Fruit fly (Drosophila melanogaster) whole organism, wandering third instar larva: ENCODE results near the gene B9d1.

Experiments
- Abd-B ChIP-seq: fragments of >200 bp; optimal IDR thresholded peaks from 2 replicates; lab custom pipeline; 2017; ENCODE audit warnings: missing biosample characterization, missing genetic modification characterization
- CG32264 ChIP-seq: fragments of 200-800 bp; sonication (Bioruptor generic); optimal IDR thresholded peaks from 2 replicates; lab custom pipeline; 2016; ENCODE audit warnings: missing biosample characterization, missing genetic modification characterization
- CG9705 ChIP-seq: fragments of 200-800 bp; sonication (Bioruptor generic); optimal IDR thresholded peaks from 2 replicates; lab custom pipeline; 2018; ENCODE audit warnings: missing biosample characterization, mild to moderate bottlenecking, missing genetic modification characterization
- CrebA ChIP-seq: fragments of 200-800 bp; sonication (Bioruptor generic); optimal IDR thresholded peaks from 2 replicates; lab custom pipeline; 2016; ENCODE audit warnings: missing biosample characterization, mild to moderate bottlenecking, missing genetic modification characterization, borderline replicate concordance
- Dfd ChIP-seq: fragments of >200 bp; optimal IDR thresholded peaks from 2 replicates; lab custom pipeline; 2017; ENCODE audit warnings: missing biosample characterization, missing genetic modification characterization
- Dif ChIP-seq: fragments of 200-275, 200-300 bp; sonication (Bioruptor generic); optimal IDR thresholded peaks from 2 replicates; lab custom pipeline; 2018; ENCODE audit warnings: missing biosample characterization, missing genetic modification characterization; ENCODE audit not compliant: partially characterized antibody
- HLH106 ChIP-seq: fragments of 200-800 bp; optimal IDR thresholded peaks from 3 replicates; lab custom pipeline; 2019; ENCODE audit warnings: missing biosample characterization, mild to moderate bottlenecking, missing genetic modification characterization, moderate library complexity
- Hnf4 ChIP-seq: fragments of 200-800 bp; sonication (Bioruptor generic); optimal IDR thresholded peaks from 2 replicates; lab custom pipeline; 2016; ENCODE audit warnings: missing biosample characterization, mild to moderate bottlenecking, missing genetic modification characterization
- Hr83 ChIP-seq: fragments of 200-300 bp; sonication (Bioruptor generic); optimal IDR thresholded peaks from 2 replicates; lab custom pipeline; 2016; ENCODE audit warnings: missing biosample characterization, mild to moderate bottlenecking, missing genetic modification characterization, moderate library complexity; ENCODE audit not compliant: poor library complexity, severe bottlenecking
- Jra ChIP-seq: sonication (Bioruptor generic); optimal IDR thresholded peaks from 2 replicates; lab custom pipeline; 2016; ENCODE audit warnings: missing biosample characterization, missing genetic modification characterization
- Mio ChIP-seq: sonication (Bioruptor generic); optimal IDR thresholded peaks from 2 replicates; lab custom pipeline; 2016; ENCODE audit warnings: missing biosample characterization, missing genetic modification characterization
- Myc ChIP-seq: fragments of >200 bp; optimal IDR thresholded peaks from 2 replicates; lab custom pipeline; 2017
- N ChIP-seq: fragments of >200 bp; optimal IDR thresholded peaks from 2 replicates; lab custom pipeline; 2018; ENCODE audit warnings: missing biosample characterization, missing external identifiers, missing genetic modification characterization
- OdsH ChIP-seq: fragments of 200-800 bp; sonication (Bioruptor generic); optimal IDR thresholded peaks from 2 replicates; lab custom pipeline; 2016; ENCODE audit warnings: missing biosample characterization, mild to moderate bottlenecking, missing genetic modification characterization
- Rel ChIP-seq, 2 experiments: fragments of 200-800 bp; sonication (Bioruptor generic) in 1 of 2; optimal IDR thresholded peaks; 2 replicates in 1 of 2; 3 replicates in 1 of 2; lab custom pipeline; 2016 to 2019; ENCODE audit warnings: mild to moderate bottlenecking in 2 of 2, missing biosample characterization in 2 of 2, missing genetic modification characterization in 2 of 2, moderate library complexity in 1 of 2
- Vsx2 ChIP-seq: fragments of 200-300, 225-300 bp; sonication (Bioruptor generic); optimal IDR thresholded peaks from 2 replicates; lab custom pipeline; 2018; ENCODE audit warnings: missing biosample characterization, missing genetic modification characterization; ENCODE audit not compliant: partially characterized antibody
- br ChIP-seq: fragments of 200-800 bp; sonication (Bioruptor generic); optimal IDR thresholded peaks from 2 replicates; lab custom pipeline; 2016; ENCODE audit warnings: missing biosample characterization, missing genetic modification characterization
- brk ChIP-seq: fragments of 200-800 bp; sonication (Bioruptor generic); optimal IDR thresholded peaks from 2 replicates; lab custom pipeline; 2016; ENCODE audit warnings: missing biosample characterization, mild to moderate bottlenecking, missing genetic modification characterization
- dl ChIP-seq, 2 experiments: fragments of 175-275, 200-275 bp in 1 of 2; fragments of 200-275 bp in 1 of 2; sonication (Bioruptor generic); optimal IDR thresholded peaks; lab custom pipeline; 2018; ENCODE audit warnings: mild to moderate bottlenecking in 2 of 2, missing biosample characterization in 2 of 2, missing genetic modification characterization in 2 of 2, moderate library complexity in 2 of 2; ENCODE audit not compliant: partially characterized antibody in 2 of 2, insufficient read depth in 1 of 2
- dmrt93B ChIP-seq: fragments of 200-800 bp; sonication (Bioruptor generic); optimal IDR thresholded peaks from 2 replicates; lab custom pipeline; 2018; ENCODE audit warnings: missing biosample characterization, mild to moderate bottlenecking, missing genetic modification characterization
- dsf ChIP-seq: sonication (Bioruptor generic); optimal IDR thresholded peaks from 2 replicates; lab custom pipeline; 2016; ENCODE audit warnings: missing biosample characterization, missing genetic modification characterization, borderline replicate concordance
- ey ChIP-seq: fragments of 200-800 bp; sonication (Bioruptor generic); optimal IDR thresholded peaks from 2 replicates; lab custom pipeline; 2016; ENCODE audit warnings: missing biosample characterization, missing genetic modification characterization
- fru ChIP-seq: fragments of 200-800 bp; sonication (Bioruptor generic); optimal IDR thresholded peaks from 3 replicates; lab custom pipeline; 2016; ENCODE audit warnings: missing biosample characterization, mild to moderate bottlenecking, missing genetic modification characterization
- h ChIP-seq: fragments of 200-800 bp; sonication (Bioruptor generic); optimal IDR thresholded peaks from 3 replicates; lab custom pipeline; 2016; ENCODE audit warnings: missing biosample characterization, mild to moderate bottlenecking, missing genetic modification characterization
- pan ChIP-seq: fragments of >200 bp; optimal IDR thresholded peaks from 2 replicates; lab custom pipeline; 2017
- psq ChIP-seq: fragments of 200-800 bp; sonication (Bioruptor generic); optimal IDR thresholded peaks from 3 replicates; lab custom pipeline; 2017; ENCODE audit warnings: missing biosample characterization, mild to moderate bottlenecking, missing genetic modification characterization, moderate library complexity
- sv ChIP-seq: fragments of 200-800 bp; sonication (Bioruptor generic); optimal IDR thresholded peaks from 3 replicates; lab custom pipeline; 2016; ENCODE audit warnings: missing biosample characterization, missing genetic modification characterization
- woc ChIP-seq: sonication (Bioruptor generic); optimal IDR thresholded peaks from 2 replicates; lab custom pipeline; 2016; ENCODE audit warnings: missing biosample characterization, mild to moderate bottlenecking, missing genetic modification characterization

B9d1 gene

DNA sequence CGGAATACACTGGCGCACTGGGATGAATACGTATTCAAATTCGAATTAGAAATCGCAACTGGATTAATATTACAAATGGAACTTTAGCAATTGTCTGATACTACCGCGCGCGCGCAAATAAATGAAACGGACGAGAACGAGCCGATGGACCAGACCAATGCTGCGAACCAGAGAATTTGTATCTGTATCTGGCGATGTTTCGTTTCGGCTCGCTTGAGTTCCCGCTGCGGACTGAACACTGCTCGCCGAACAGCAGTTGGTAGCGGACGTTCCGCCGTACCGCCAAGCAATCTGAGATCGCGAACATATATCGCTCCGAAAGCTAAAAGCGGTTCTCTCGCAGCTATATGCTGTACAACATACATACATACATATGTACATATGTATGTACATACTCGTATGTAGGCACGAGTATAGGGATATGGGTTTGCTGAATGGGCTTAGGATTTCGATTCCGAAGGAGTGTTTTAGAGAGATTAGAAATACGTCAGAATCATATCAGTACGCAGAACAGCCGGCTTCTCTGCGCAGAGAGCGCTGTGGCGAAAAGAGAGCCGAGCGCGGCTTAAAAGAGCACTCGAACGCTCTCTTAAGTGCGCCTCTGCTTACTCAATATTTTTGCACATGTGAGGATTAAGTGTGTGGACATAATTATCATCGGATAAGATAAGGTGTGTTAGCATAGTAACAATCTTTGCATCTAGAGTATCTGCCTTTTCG is 5.6 kb upstream of the B9d1 start, which contains the start of gene AdamTS-A:
TSS of gene AdamTS-A (minus strand) at position 221 of the 720 bp plus-strand sequence.
- TF ChIP-seq woc (GFP tag; lab: Kevin White, UChicago), result no peak
- TF ChIP-seq Abd-B (GFP tag; lab: Kevin White, UChicago), result no peak
- no peak for TF ChIP-seq CG9705 (GFP tag; lab: Kevin White, UChicago)
- no peak for TF ChIP-seq N
- TF ChIP-seq fru, result no peak
- peak; percentile 44 to 80 for TF ChIP-seq dl (GFP tag; optimal IDR thresholded peaks at IDR 0.05; lab: Kevin White, UChicago; ENCODE audit: insufficient read depth in 1 of 2, partially characterized antibody in 2 of 2)
- no peak for TF ChIP-seq CrebA (GFP tag; lab: Kevin White, UChicago)
- no peak for TF ChIP-seq CG32264 (GFP tag; lab: Kevin White, UChicago)
- TF ChIP-seq h (GFP tag; lab: Kevin White, UChicago), result no peak
- no peak for TF ChIP-seq Hr83 (GFP tag; lab: Kevin White, UChicago)
- TF ChIP-seq Dif (GFP tag; lab: Kevin White, UChicago), result peak; percentile 55
- TF ChIP-seq, all 38 proteins: peak for 2

DNA sequence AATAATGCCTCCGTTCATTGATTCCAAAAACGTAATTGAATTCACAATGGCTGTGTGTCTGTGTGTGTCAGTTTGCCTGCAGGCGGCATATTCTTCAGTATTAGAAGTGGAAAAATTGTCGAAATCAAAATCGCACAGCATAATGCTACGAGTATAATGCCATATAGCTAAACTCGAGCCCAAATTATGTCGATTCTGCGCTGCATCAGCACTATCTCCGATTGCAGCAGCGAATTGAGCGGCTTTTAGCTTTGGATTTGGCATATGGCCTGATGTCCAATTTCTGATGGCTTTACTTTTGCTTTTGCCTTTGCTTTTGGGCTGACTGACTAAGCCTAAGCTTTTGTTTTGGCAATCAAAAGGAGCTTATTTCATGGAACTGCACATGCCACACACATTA is 1.6 kb upstream of the B9d1 start:
- TF ChIP-seq ey (GFP tag; lab: Kevin White, UChicago) (no peak), Dif (GFP tag; lab: Kevin White, UChicago) (no peak), dsf (GFP tag; lab: Kevin White, UChicago) (no peak), OdsH (GFP tag; lab: Kevin White, UChicago) (no peak), CrebA (GFP tag; lab: Kevin White, UChicago) (no peak), HLH106 (tag; lab: Kevin White, UChicago) (no peak)
- TF ChIP-seq, all 38 proteins: peak for 0

DNA sequence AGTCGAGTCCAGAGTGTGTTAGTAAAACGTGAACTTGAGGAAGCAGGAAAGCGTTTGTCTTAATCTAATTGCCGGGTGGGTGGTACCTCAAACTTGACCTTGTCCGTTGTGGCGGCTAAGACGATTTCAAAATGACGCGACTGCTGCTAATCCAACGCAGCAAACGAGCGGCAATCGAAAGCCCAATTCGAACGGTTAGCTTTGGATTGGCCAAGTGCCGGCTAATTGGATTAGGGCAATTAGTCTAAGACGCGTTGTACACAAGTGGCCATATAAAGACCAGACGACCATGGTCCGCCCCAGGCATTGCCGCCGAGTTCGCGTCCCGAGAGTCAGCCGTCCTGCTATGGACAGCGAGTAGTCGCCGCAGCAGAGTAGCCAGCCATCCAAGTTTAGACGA is 1.2 kb downstream of the B9d1 start, which contains the start of gene Rh6:
TSS of gene Rh6 (plus strand) at position 301 of the 400 bp plus-strand sequence.
- TF ChIP-seq woc (GFP tag; lab: Kevin White, UChicago) (no peak), HLH106 (tag; lab: Kevin White, UChicago) (no peak), dmrt93B (no peak), dl (GFP tag; optimal IDR thresholded peaks at IDR 0.05; lab: Kevin White, UChicago; ENCODE audit: insufficient read depth in 1 of 2, partially characterized antibody in 2 of 2) (no peak), Hr83 (GFP tag; lab: Kevin White, UChicago) (no peak), Jra (GFP tag; lab: Kevin White, UChicago) (no peak)
- TF ChIP-seq, all 38 proteins: peak for 0

DNA sequence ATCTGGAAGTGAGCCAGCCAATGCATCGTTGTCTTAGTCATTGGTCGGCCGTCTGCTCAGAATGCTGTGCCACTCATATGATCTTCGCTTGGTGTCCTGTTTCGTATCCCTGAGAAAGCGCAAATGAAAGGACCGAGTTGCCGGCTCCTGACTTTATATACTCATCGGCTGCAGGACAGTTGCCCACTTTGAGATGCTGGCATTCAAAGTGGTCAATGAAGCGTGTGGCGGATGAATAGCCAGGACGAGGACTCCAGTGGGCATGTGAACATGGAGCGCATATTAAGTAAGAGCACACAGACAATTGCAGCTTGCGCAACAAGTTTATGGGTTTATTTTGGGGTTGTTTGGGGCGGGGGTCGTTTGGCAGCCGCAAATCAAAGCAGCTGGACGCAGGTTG is 3.6 kb downstream of the B9d1 start, which contains the start of gene Trissin:
TSS of gene Trissin (minus strand) at position 101 of the 400 bp plus-strand sequence.
- TF ChIP-seq brk (GFP tag; lab: Kevin White, UChicago) (no peak), Mio (no peak), ey (GFP tag; lab: Kevin White, UChicago) (no peak), br (no peak), Hr83 (GFP tag; lab: Kevin White, UChicago) (no peak)

DNA sequence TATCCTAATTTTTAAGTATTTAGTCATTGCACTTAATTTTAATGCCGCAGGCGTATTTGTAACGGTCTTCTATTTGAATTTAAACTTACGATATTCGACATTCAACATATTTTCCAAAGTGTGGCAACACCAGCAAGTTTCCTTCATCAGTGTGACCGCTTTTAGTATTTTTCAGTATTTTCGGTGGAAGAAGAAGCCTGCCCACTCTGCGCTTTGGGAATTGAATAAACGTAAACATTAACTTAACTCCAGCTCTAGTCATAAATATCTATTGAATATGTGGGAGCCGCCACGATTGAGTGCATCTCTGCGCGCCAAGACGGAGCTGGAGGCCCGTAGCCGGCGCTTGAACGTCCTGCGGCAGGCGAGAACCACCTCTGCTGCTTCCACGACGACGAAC is 4.2 kb downstream of the B9d1 start, which contains the start of gene obe:
TSS of gene obe (plus strand) at position 185 of the 400 bp plus-strand sequence.
- TF ChIP-seq Myc (lab: Kevin White, UChicago), result peak; percentile 53
- no peak for TF ChIP-seq Hnf4 (GFP tag; lab: Kevin White, UChicago)

DNA sequence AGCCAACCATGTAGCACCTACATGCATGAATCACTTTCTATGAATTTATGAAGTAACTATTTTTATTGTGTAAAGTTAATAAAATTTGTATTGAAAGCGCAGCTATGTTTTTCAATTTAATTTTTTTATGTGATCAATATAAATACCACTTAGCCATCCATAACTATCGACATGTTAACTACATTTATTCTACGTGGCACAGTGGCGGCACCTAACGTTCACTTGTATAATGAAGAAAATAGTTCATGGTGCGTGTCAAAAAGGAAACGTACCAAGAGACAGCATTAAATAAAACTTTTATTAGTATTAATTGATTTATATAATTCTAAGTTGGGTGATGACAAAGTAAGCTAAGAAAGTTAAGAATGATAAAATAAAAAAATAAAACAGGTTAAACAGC is 11.5 kb downstream of the B9d1 start:
- no peak for TF ChIP-seq dmrt93B
- TF ChIP-seq CG32264 (GFP tag; lab: Kevin White, UChicago), result no peak
- no peak for TF ChIP-seq Mio
- no peak for TF ChIP-seq Rel (GFP tag; optimal IDR thresholded peaks at IDR 0.05; lab: Kevin White, UChicago)
- no peak for TF ChIP-seq Rel (tag; optimal IDR thresholded peaks at IDR 0.05; lab: Kevin White, UChicago)
- no peak for TF ChIP-seq ey (GFP tag; lab: Kevin White, UChicago)
- TF ChIP-seq sv (GFP tag; lab: Kevin White, UChicago), result no peak
- no peak for TF ChIP-seq dl (GFP tag; optimal IDR thresholded peaks at IDR 0.05; lab: Kevin White, UChicago; ENCODE audit: insufficient read depth in 1 of 2, partially characterized antibody in 2 of 2)
- no peak for TF ChIP-seq Vsx2 (GFP tag; lab: Kevin White, UChicago)
- no peak for TF ChIP-seq woc (GFP tag; lab: Kevin White, UChicago)
- no peak for TF ChIP-seq CrebA (GFP tag; lab: Kevin White, UChicago)
- TF ChIP-seq h (GFP tag; lab: Kevin White, UChicago), result no peak
- TF ChIP-seq N, result no peak
- no peak for TF ChIP-seq psq (GFP tag; lab: Kevin White, UChicago)
- no peak for TF ChIP-seq HLH106 (tag; lab: Kevin White, UChicago)
- no peak for TF ChIP-seq Dfd (GFP tag; lab: Kevin White, UChicago)
- TF ChIP-seq pan (lab: Kevin White, UChicago), result no peak
- no peak for TF ChIP-seq brk (GFP tag; lab: Kevin White, UChicago)
- TF ChIP-seq, all 38 proteins: peak for 0
